Worm (Caenorhabditis elegans): ENCODE measurements around the gene K10H10.12.

DNA sequence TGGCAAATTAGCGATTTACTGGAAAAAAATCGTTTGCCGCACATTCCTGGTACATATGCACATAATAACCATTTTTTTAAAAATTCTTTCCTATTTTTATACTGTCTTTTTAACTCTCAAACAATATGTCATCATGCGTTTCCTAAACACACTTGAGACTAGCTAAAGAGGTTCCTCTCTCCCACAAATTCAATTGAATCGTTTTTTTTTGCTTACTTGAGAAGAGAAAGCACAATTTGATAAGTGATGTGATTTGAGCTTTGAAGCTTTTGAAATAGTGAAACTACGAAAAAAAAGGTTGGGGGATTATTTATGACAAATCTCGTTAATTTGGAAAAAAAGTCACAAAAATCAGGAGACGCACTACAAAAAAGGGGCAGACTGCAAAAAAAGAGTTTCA, 48.9 kb upstream of the K10H10.12 start:
- TF ChIP-seq hmg-4 (GFP tag; optimal IDR thresholded peaks at IDR 0.05) = no peak
- TF ChIP-seq flt-1 (GFP tag; IDR thresholded peaks at IDR 0.05) = no peak
- TF ChIP-seq ama-1 (optimal IDR thresholded peaks at IDR 0.05) = no peak
- TF ChIP-seq F13C5.2 (tag; optimal IDR thresholded peaks at IDR 0.05) = no peak
- TF ChIP-seq sea-1 (GFP tag; conservative IDR thresholded peaks at IDR 0.05) = no peak
- TF ChIP-seq ceh-13 (GFP tag; optimal IDR thresholded peaks at IDR 0.05) = no peak

Measured in whole organism, early embryonic.